Worm (Caenorhabditis elegans) whole organism, L3 larva: ENCODE data around the gene sru-39.

Experiments used
- fos-1 ChIP-seq: fragments of 150-350 bp; optimal IDR thresholded peaks from 2 replicates; lab custom pipeline; 2014; ENCODE audit warnings: missing biosample characterization, missing genetic modification characterization
- lin-39 ChIP-seq: fragments of 150-350 bp; optimal IDR thresholded peaks from 2 replicates; lab custom pipeline; 2018; ENCODE audit warnings: missing biosample characterization, missing genetic modification reagents, missing genetic modification characterization
- mdl-1 ChIP-seq: fragments of 150-350 bp; optimal IDR thresholded peaks from 2 replicates; lab custom pipeline; 2014; ENCODE audit warnings: missing biosample characterization, missing genetic modification characterization
- nfya-1 ChIP-seq: sonication (generic microtip); optimal IDR thresholded peaks from 2 replicates; lab custom pipeline; 2017; ENCODE audit warnings: missing genetic modification characterization, mild to moderate bottlenecking, missing compliant biosample characterization, antibody characterized with exemption, moderate library complexity; ENCODE audit not compliant: insufficient read depth

- TF ChIP-seq lin-39 (tag; lab: Kevin White, UChicago): peak; percentile 44
- TF ChIP-seq nfya-1 (tag; lab: Kevin White, UChicago): no peak
- no peak for TF ChIP-seq fos-1
- TF ChIP-seq mdl-1 (tag; lab: Kevin White, UChicago): no peak
Measured at ce11 chrV:9853801-9854200, 50.5 kb downstream of the sru-39 start.
